Fruit fly (Drosophila melanogaster) whole organism, embryonic: ENCODE measurements around the gene UbcE2H.
A peak's percentile ranks its signal among the peaks of the same experiment; 100 is the strongest.

Experiments
- ATbp ChIP-seq: fragments of 200-800 bp; sonication (Bioruptor generic); optimal IDR thresholded peaks from 2 replicates; lab custom pipeline; 2017; ENCODE audit warnings: missing biosample characterization, mild to moderate bottlenecking, missing genetic modification characterization, missing genetic modification reagents
- CG10565 ChIP-seq: fragments of 200-800 bp; sonication (Bioruptor generic); optimal IDR thresholded peaks from 3 replicates; lab custom pipeline; 2016; ENCODE audit warnings: missing biosample characterization, mild to moderate bottlenecking, missing genetic modification characterization
- CG10654 ChIP-seq: fragments of 200-800 bp; sonication (Bioruptor generic); optimal IDR thresholded peaks from 2 replicates; lab custom pipeline; 2016; ENCODE audit warnings: missing biosample characterization, missing genetic modification characterization
- CG10979 ChIP-seq: fragments of 200-800 bp; sonication (Bioruptor generic); optimal IDR thresholded peaks from 2 replicates; lab custom pipeline; 2018; ENCODE audit warnings: missing biosample characterization, mild to moderate bottlenecking, missing genetic modification characterization, moderate library complexity
- CG12219 ChIP-seq: fragments of 200-800 bp; sonication (Bioruptor generic); optimal IDR thresholded peaks from 3 replicates; lab custom pipeline; 2018; ENCODE audit warnings: missing biosample characterization, mild to moderate bottlenecking, missing genetic modification characterization
- CG15011 ChIP-seq: fragments of 200-800 bp; sonication (Bioruptor generic); optimal IDR thresholded peaks from 3 replicates; lab custom pipeline; 2018; ENCODE audit warnings: missing biosample characterization, mild to moderate bottlenecking, missing genetic modification characterization
- CG15514 ChIP-seq: fragments of 200-800 bp; sonication (Bioruptor generic); optimal IDR thresholded peaks from 3 replicates; lab custom pipeline; 2017; ENCODE audit warnings: missing biosample characterization, missing genetic modification characterization, mild to moderate bottlenecking, moderate library complexity, missing genetic modification reagents
- CG17568 ChIP-seq: fragments of 200-800 bp; sonication (Bioruptor generic); optimal IDR thresholded peaks from 2 replicates; lab custom pipeline; 2018; ENCODE audit warnings: missing biosample characterization, mild to moderate bottlenecking, missing genetic modification characterization, moderate library complexity
- CG2116 ChIP-seq: fragments of 200-800 bp; sonication (Bioruptor generic); optimal IDR thresholded peaks from 3 replicates; lab custom pipeline; 2018; ENCODE audit warnings: missing biosample characterization, mild to moderate bottlenecking, missing genetic modification characterization
- CG2120 ChIP-seq: fragments of 200-800 bp; sonication (Bioruptor generic); optimal IDR thresholded peaks from 3 replicates; lab custom pipeline; 2016; ENCODE audit warnings: missing biosample characterization, missing genetic modification characterization
- CG2889 ChIP-seq: fragments of 200-800 bp; sonication (Bioruptor generic); IDR thresholded peaks from 3 replicates; pipeline ENCODE4 v1.3.6; 2022; ENCODE audit warnings: missing biosample characterization, missing genetic modification characterization
- CG3065 ChIP-seq: fragments of 200-800 bp; sonication (Bioruptor generic); optimal IDR thresholded peaks from 2 replicates; lab custom pipeline; 2016; ENCODE audit warnings: missing biosample characterization, missing genetic modification characterization
- CG4404 ChIP-seq: fragments of 200-800 bp; sonication (Bioruptor generic); IDR thresholded peaks from 2 replicates; pipeline ENCODE4 v1.3.6; 2022; ENCODE audit warnings: missing biosample characterization, missing genetic modification characterization
- CG4730 ChIP-seq: fragments of 200-800 bp; sonication (Bioruptor generic); IDR thresholded peaks from 2 replicates; pipeline ENCODE4 v1.3.6; 2022; ENCODE audit warnings: missing biosample characterization, missing genetic modification characterization
- CG5245 ChIP-seq: fragments of 200-800 bp; sonication (Bioruptor generic); optimal IDR thresholded peaks from 3 replicates; lab custom pipeline; 2016; ENCODE audit warnings: missing biosample characterization, missing genetic modification characterization
- CG6791 ChIP-seq: fragments of 200-800 bp; sonication (Bioruptor generic); IDR thresholded peaks from 3 replicates; pipeline ENCODE4 v1.3.6; 2022; ENCODE audit warnings: missing biosample characterization, missing genetic modification characterization; ENCODE audit not compliant: partially characterized antibody
- CG6854 ChIP-seq: fragments of 200-800 bp; sonication (Bioruptor generic); optimal IDR thresholded peaks from 3 replicates; lab custom pipeline; 2017; ENCODE audit warnings: missing biosample characterization, mild to moderate bottlenecking, missing genetic modification characterization
- CTCF ChIP-seq: fragments of 200-800 bp; sonication (Bioruptor generic); optimal IDR thresholded peaks from 2 replicates; lab custom pipeline; 2017; ENCODE audit warnings: missing biosample characterization, mild to moderate bottlenecking, missing genetic modification characterization, moderate library complexity
- D ChIP-seq, 2 experiments: fragments of 200-800 bp in 1 of 2; fragments of >200 bp in 1 of 2; sonication (Bioruptor generic) in 1 of 2; optimal IDR thresholded peaks; 2 replicates in 1 of 2; 3 replicates in 1 of 2; lab custom pipeline; 2017; ENCODE audit warnings: mild to moderate bottlenecking in 1 of 2, missing biosample characterization in 1 of 2, missing genetic modification characterization in 1 of 2, missing genetic modification reagents in 1 of 2
- D19A ChIP-seq: fragments of 200-800 bp; optimal IDR thresholded peaks from 3 replicates; lab custom pipeline; 2019; ENCODE audit warnings: missing biosample characterization, mild to moderate bottlenecking, missing genetic modification characterization, moderate library complexity
- Dip2 ChIP-seq: fragments of 200-800 bp; sonication (Bioruptor generic); IDR thresholded peaks from 2 replicates; pipeline ENCODE4 v1.3.6; 2022; ENCODE audit warnings: missing biosample characterization, missing genetic modification characterization
- Dll ChIP-seq: fragments of 200-800 bp; sonication (Bioruptor generic); IDR thresholded peaks from 4 replicates; pipeline ENCODE4 v1.3.6; 2022; ENCODE audit warnings: missing biosample characterization, missing genetic modification characterization; ENCODE audit not compliant: partially characterized antibody
- Hr78 ChIP-seq, 2 experiments: fragments of 200-800 bp in 1 of 2; fragments of >200 bp in 1 of 2; sonication (Bioruptor generic) in 1 of 2; optimal IDR thresholded peaks; 2 replicates each; lab custom pipeline; 2017 to 2019; ENCODE audit warnings: missing biosample characterization in 2 of 2, missing genetic modification characterization in 2 of 2, mild to moderate bottlenecking in 1 of 2, moderate library complexity in 1 of 2
- MBD-R2 ChIP-seq: fragments of 200-800 bp; sonication (Bioruptor generic); IDR thresholded peaks from 2 replicates; pipeline ENCODE4 v1.3.6; 2022; ENCODE audit warnings: missing biosample characterization, missing genetic modification characterization
- Max ChIP-seq: fragments of 200-800 bp; sonication (Bioruptor generic); optimal IDR thresholded peaks from 2 replicates; lab custom pipeline; 2016; ENCODE audit warnings: missing biosample characterization, mild to moderate bottlenecking, missing genetic modification characterization
- Meics ChIP-seq: fragments of 200-800 bp; sonication (Bioruptor generic); optimal IDR thresholded peaks from 2 replicates; lab custom pipeline; 2017; ENCODE audit warnings: missing biosample characterization, mild to moderate bottlenecking, missing genetic modification characterization
- NC2α ChIP-seq: fragments of 200-800 bp; sonication (Bioruptor generic); optimal IDR thresholded peaks from 2 replicates; lab custom pipeline; 2016; ENCODE audit warnings: missing biosample characterization, missing genetic modification characterization
- Spps ChIP-seq: fragments of 200-800 bp; sonication (Bioruptor generic); optimal IDR thresholded peaks from 2 replicates; lab custom pipeline; 2018; ENCODE audit warnings: missing biosample characterization, mild to moderate bottlenecking, missing genetic modification characterization
- Ssrp ChIP-seq: fragments of 200-800 bp; sonication (Bioruptor generic); optimal IDR thresholded peaks from 2 replicates; lab custom pipeline; 2018; ENCODE audit warnings: missing biosample characterization, mild to moderate bottlenecking, missing genetic modification characterization, moderate library complexity
- TFAM ChIP-seq: fragments of 200-800 bp; sonication (Bioruptor generic); optimal IDR thresholded peaks from 2 replicates; lab custom pipeline; 2017; ENCODE audit warnings: missing biosample characterization, missing genetic modification characterization, inconsistent platforms
- YL-1 ChIP-seq: fragments of 200-800 bp; sonication (Bioruptor generic); optimal IDR thresholded peaks from 3 replicates; lab custom pipeline; 2017; ENCODE audit warnings: missing biosample characterization, mild to moderate bottlenecking, missing genetic modification characterization
- bigmax ChIP-seq: fragments of 200-800 bp; sonication (Bioruptor generic); optimal IDR thresholded peaks from 2 replicates; lab custom pipeline; 2018; ENCODE audit warnings: missing biosample characterization, mild to moderate bottlenecking, missing genetic modification characterization
- fd102C ChIP-seq: fragments of 200-800 bp; sonication (Bioruptor generic); optimal IDR thresholded peaks from 2 replicates; lab custom pipeline; 2018; ENCODE audit warnings: missing biosample characterization, mild to moderate bottlenecking, missing genetic modification characterization, moderate library complexity
- fd3F ChIP-seq: fragments of 200-800 bp; sonication (Bioruptor generic); optimal IDR thresholded peaks from 2 replicates; lab custom pipeline; 2018; ENCODE audit warnings: missing biosample characterization, mild to moderate bottlenecking, missing genetic modification characterization, moderate library complexity
- fu2 ChIP-seq: fragments of 200-800 bp; sonication (Bioruptor generic); optimal IDR thresholded peaks from 2 replicates; lab custom pipeline; 2016; ENCODE audit warnings: missing biosample characterization, missing genetic modification characterization
- gcm ChIP-seq: fragments of 200-800 bp; sonication (Bioruptor generic); optimal IDR thresholded peaks from 2 replicates; lab custom pipeline; 2019; ENCODE audit warnings: missing biosample characterization, mild to moderate bottlenecking, missing genetic modification characterization, moderate library complexity
- mld ChIP-seq: fragments of 200-800 bp; sonication (Bioruptor generic); IDR thresholded peaks from 3 replicates; pipeline ENCODE4 v1.3.6; 2022; ENCODE audit warnings: missing biosample characterization, missing genetic modification characterization; ENCODE audit not compliant: partially characterized antibody
- phol ChIP-seq: fragments of 200-800 bp; sonication (Bioruptor generic); optimal IDR thresholded peaks from 3 replicates; lab custom pipeline; 2018; ENCODE audit warnings: missing biosample characterization, mild to moderate bottlenecking, missing genetic modification characterization, moderate library complexity
- sc ChIP-seq, 3 experiments: fragments of >200 bp in 2 of 3; fragments of 200-800 bp in 1 of 3; sonication (Bioruptor generic) in 1 of 3; optimal IDR thresholded peaks; 2 replicates in 2 of 3; 3 replicates in 1 of 3; lab custom pipeline; 2017; ENCODE audit warnings: mild to moderate bottlenecking in 1 of 3, missing biosample characterization in 1 of 3, missing genetic modification characterization in 1 of 3, missing genetic modification reagents in 1 of 3
- schlank ChIP-seq: fragments of 200-800 bp; sonication (Bioruptor generic); optimal IDR thresholded peaks from 2 replicates; lab custom pipeline; 2018; ENCODE audit warnings: missing biosample characterization, mild to moderate bottlenecking, missing genetic modification characterization
- sna ChIP-seq: fragments of 200-800 bp; sonication (Bioruptor generic); IDR thresholded peaks from 2 replicates; pipeline ENCODE4 v1.3.6; 2022; ENCODE audit warnings: missing biosample characterization, missing genetic modification characterization; ENCODE audit not compliant: partially characterized antibody
- sob ChIP-seq: fragments of 200-800 bp; sonication (Bioruptor generic); IDR thresholded peaks from 2 replicates; pipeline ENCODE4 v1.3.6; 2022; ENCODE audit warnings: missing biosample characterization, missing genetic modification characterization
- stc ChIP-seq: fragments of 200-800 bp; sonication (Bioruptor generic); IDR thresholded peaks from 2 replicates; pipeline ENCODE4 v1.3.6; 2022; ENCODE audit warnings: missing biosample characterization, missing genetic modification characterization
- tup ChIP-seq: fragments of 200-800 bp; sonication (Bioruptor generic); optimal IDR thresholded peaks from 2 replicates; lab custom pipeline; 2016; ENCODE audit warnings: missing biosample characterization, mild to moderate bottlenecking, missing genetic modification characterization, moderate library complexity

UbcE2H gene

dm6 chrX:8092893-8093721 is 757 bp downstream of the UbcE2H start (continued):
- TF ChIP-seq Hr78 (GFP tag; optimal IDR thresholded peaks at IDR 0.05; lab: Kevin White, UChicago) (peak in 1 of 2 experiments; percentile 80), TFAM (no peak)

- TF ChIP-seq Dip2 (GFP tag; lab: Robert Waterston, UW) (no peak), gcm (GFP tag; lab: Kevin White, UChicago) (peak; percentile 93), CG12219 (GFP tag; lab: Kevin White, UChicago) (peak; percentile 89), TFAM (peak; percentile 70), sc (optimal IDR thresholded peaks at IDR 0.05; lab: Kevin White, UChicago) (no peak), sc (GFP tag; optimal IDR thresholded peaks at IDR 0.05; lab: Kevin White, UChicago) (peak; percentile 91), CG2116 (GFP tag; lab: Kevin White, UChicago) (peak; percentile 70), stc (GFP tag; lab: Robert Waterston, UW) (peak; percentile 87), CG17568 (GFP tag; lab: Kevin White, UChicago) (peak; percentile 90), D (optimal IDR thresholded peaks at IDR 0.05; lab: Kevin White, UChicago) (no peak), D (GFP tag; optimal IDR thresholded peaks at IDR 0.05; lab: Kevin White, UChicago) (peak; percentile 96), CG10654 (peak; percentile 92), CG10979 (tag; lab: Kevin White, UChicago) (peak; percentile 96), CG4730 (GFP tag; lab: Robert Waterston, UW) (peak; percentile 88), MBD-R2 (GFP tag; lab: Robert Waterston, UW) (peak; percentile 74), bigmax (GFP tag; lab: Kevin White, UChicago) (no peak), CTCF (GFP tag; lab: Kevin White, UChicago) (peak; percentile 61), phol (peak; percentile 95), sna (GFP tag; lab: Robert Waterston, UW) (no peak), Spps (tag; lab: Kevin White, UChicago) (peak; percentile 83), YL-1 (GFP tag; lab: Kevin White, UChicago) (peak; percentile 67), CG2889 (GFP tag; lab: Robert Waterston, UW) (peak; percentile 82), Dll (GFP tag; lab: Robert Waterston, UW) (no peak), CG15514 (GFP tag; lab: Kevin White, UChicago) (peak; percentile 83), CG2120 (GFP tag; lab: Kevin White, UChicago) (peak; percentile 95), Max (GFP tag; lab: Kevin White, UChicago) (peak; percentile 90), mld (GFP tag; lab: Robert Waterston, UW) (no peak), CG10565 (peak; percentile 46), CG6791 (GFP tag; lab: Robert Waterston, UW) (no peak), CG4404 (peak; percentile 78; the same call in 1 of the 2 replicates), ATbp (GFP tag; lab: Kevin White, UChicago) (peak; percentile 95), CG15011 (GFP tag; lab: Kevin White, UChicago) (peak; percentile 91), CG5245 (GFP tag; lab: Kevin White, UChicago) (peak; percentile 83), fd102C (GFP tag; lab: Kevin White, UChicago) (no peak), sob (GFP tag; lab: Robert Waterston, UW) (peak; percentile 92), NC2α (GFP tag; lab: Kevin White, UChicago) (peak; percentile 44), tup (GFP tag; lab: Kevin White, UChicago) (peak; percentile 44), schlank (peak; percentile 77), Ssrp (peak; percentile 93), Meics (GFP tag; lab: Kevin White, UChicago) (peak; percentile 97), fu2 (GFP tag; lab: Kevin White, UChicago) (peak; percentile 68), CG3065 (GFP tag; lab: Kevin White, UChicago) (peak; percentile 84), fd3F (peak; percentile 93), CG6854 (peak; percentile 93), D19A (tag; lab: Kevin White, UChicago) (peak; percentile 83)
Measured at dm6 chrX:8092075-8092682, 1.7 kb downstream of the UbcE2H start.
